Worm (Caenorhabditis elegans) whole organism, L1 larva: ENCODE measurements around the gene ZC132.3.

Experiments used
- blmp-1 ChIP-seq: fragments of 150-350 bp; optimal IDR thresholded peaks from 2 replicates; lab custom pipeline; 2014; ENCODE audit warnings: missing biosample characterization, missing genetic modification characterization
- ceh-82 ChIP-seq, 3 experiments: fragments of 150-350 bp in 1 of 3; sonication (generic microtip) in 2 of 3; optimal IDR thresholded peaks; 2 replicates each; lab custom pipeline; 2014 to 2017; ENCODE audit warnings: missing biosample characterization in 3 of 3, missing genetic modification characterization in 3 of 3
- ces-1 ChIP-seq: fragments of 150-350 bp; optimal IDR thresholded peaks from 2 replicates; lab custom pipeline; 2014; ENCODE audit warnings: missing biosample characterization, missing genetic modification reagents, missing genetic modification characterization
- elt-2 ChIP-seq: sonication (generic microtip); optimal IDR thresholded peaks from 2 replicates; lab custom pipeline; 2016; ENCODE audit warnings: missing genetic modification characterization, mild to moderate bottlenecking, inconsistent platforms, missing compliant biosample characterization, missing genetic modification reagents
- fos-1 ChIP-seq: fragments of 150-350 bp; optimal IDR thresholded peaks from 2 replicates; lab custom pipeline; 2014; ENCODE audit warnings: missing biosample characterization, missing genetic modification characterization
- nhr-11 ChIP-seq: fragments of 150-350 bp; optimal IDR thresholded peaks from 2 replicates; lab custom pipeline; 2014; ENCODE audit warnings: missing biosample characterization, missing genetic modification characterization
- nhr-77 ChIP-seq: fragments of 150-350 bp; optimal IDR thresholded peaks from 2 replicates; lab custom pipeline; 2014; ENCODE audit warnings: missing biosample characterization, missing genetic modification characterization
- pag-3 ChIP-seq: sonication (generic microtip); optimal IDR thresholded peaks from 2 replicates; lab custom pipeline; 2017; ENCODE audit warnings: missing genetic modification characterization, mild to moderate bottlenecking, missing compliant biosample characterization, antibody characterized with exemption, borderline replicate concordance; ENCODE audit not compliant: insufficient read depth
- pqm-1 ChIP-seq: sonication (generic microtip); optimal IDR thresholded peaks from 3 replicates; lab custom pipeline; 2017; ENCODE audit warnings: missing biosample characterization, missing genetic modification characterization
- snpc-4 ChIP-seq: fragments of 150-350 bp; optimal IDR thresholded peaks from 2 replicates; lab custom pipeline; 2014; ENCODE audit warnings: missing biosample characterization, missing genetic modification characterization
- unc-30 ChIP-seq: sonication (generic microtip); optimal IDR thresholded peaks from 2 replicates; lab custom pipeline; 2017; ENCODE audit warnings: missing biosample characterization, missing genetic modification characterization

ce11 chrV:4295920-4296319 is 3.7 kb downstream of the ZC132.3 start, which contains the start of gene F47D2.11:
- TF ChIP-seq pag-3 (tag; lab: Kevin White, UChicago), result no peak
- no peak for TF ChIP-seq fos-1 (tag; lab: Kevin White, UChicago)
- no peak for TF ChIP-seq nhr-11 (tag; lab: Kevin White, UChicago)
- no peak for TF ChIP-seq elt-2 (tag; lab: Kevin White, UChicago)
- no peak for TF ChIP-seq ces-1
- no peak for TF ChIP-seq nhr-77 (tag; lab: Kevin White, UChicago)
- TF ChIP-seq unc-30 (tag; lab: Kevin White, UChicago), result no peak
- no peak for TF ChIP-seq pqm-1 (tag; lab: Kevin White, UChicago)
- no peak for TF ChIP-seq ceh-82 (tag; optimal IDR thresholded peaks at IDR 0.05; lab: Kevin White, UChicago)
- TF ChIP-seq blmp-1, result no peak
- no peak for TF ChIP-seq snpc-4 (tag; lab: Kevin White, UChicago)
